Worm (Caenorhabditis elegans): Measurements from ENCODE around the gene msp-53.
A peak's percentile ranks its signal among the peaks of the same experiment; 100 is the strongest.

msp-53 gene

DNA sequence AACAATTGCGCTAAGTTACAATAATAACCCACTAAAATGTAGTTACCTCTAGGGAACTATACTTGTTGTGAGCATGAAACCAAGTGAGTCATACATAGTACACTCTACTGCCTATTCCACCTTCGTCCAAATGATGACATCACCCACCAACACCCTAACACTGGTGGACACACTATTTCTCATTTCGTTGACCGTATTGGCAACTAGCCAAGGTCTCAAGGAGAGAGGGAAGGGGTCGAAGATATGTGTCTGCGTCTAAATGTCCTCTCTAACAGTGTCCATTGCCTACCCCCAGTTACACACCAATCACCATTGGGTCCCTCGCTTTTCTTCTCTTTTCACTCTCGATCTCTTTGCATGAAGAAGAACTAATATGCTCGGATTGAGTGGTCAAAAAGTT lies 13.1 kb upstream of the msp-53 start:
- TF ChIP-seq ceh-39 (tag; optimal IDR thresholded peaks at IDR 0.05) (no peak), cnd-1 (tag; optimal IDR thresholded peaks at IDR 0.05) (peak; percentile 37), snpc-4 (tag; optimal IDR thresholded peaks at IDR 0.05) (no peak), nhr-28 (tag; optimal IDR thresholded peaks at IDR 0.05) (no peak), sptf-1 (tag; optimal IDR thresholded peaks at IDR 0.05) (no peak), unc-120 (tag; optimal IDR thresholded peaks at IDR 0.05; ENCODE audit: poor library complexity, severe bottlenecking) (peak; percentile 21), ztf-11 (tag; optimal IDR thresholded peaks at IDR 0.05) (no peak), nhr-12 (tag; optimal IDR thresholded peaks at IDR 0.05) (no peak), tbx-8 (GFP tag; optimal IDR thresholded peaks at IDR 0.05) (no peak), zip-8 (tag; optimal IDR thresholded peaks at IDR 0.05) (peak; percentile 28), unc-39 (tag; optimal IDR thresholded peaks at IDR 0.05) (no peak), hlh-1 (tag; optimal IDR thresholded peaks at IDR 0.05) (peak; percentile 5), sem-2 (GFP tag; optimal IDR thresholded peaks at IDR 0.05) (no peak), nhr-2 (tag; optimal IDR thresholded peaks at IDR 0.05) (peak; percentile 53), bed-3 (GFP tag; optimal IDR thresholded peaks at IDR 0.05) (no peak), ham-2 (GFP tag; optimal IDR thresholded peaks at IDR 0.05) (peak; percentile 59), pha-4 (tag; optimal IDR thresholded peaks at IDR 0.05) (no peak), M03D4.4 (tag; optimal IDR thresholded peaks at IDR 0.05) (peak; percentile 43), ces-1 (GFP tag; optimal IDR thresholded peaks at IDR 0.05) (no peak), nhr-237 (tag; optimal IDR thresholded peaks at IDR 0.05) (no peak), lin-13 (tag; optimal IDR thresholded peaks at IDR 0.05) (no peak), blmp-1 (tag; optimal IDR thresholded peaks at IDR 0.05) (no peak), elt-3 (tag; optimal IDR thresholded peaks at IDR 0.05) (no peak), drap-1 (GFP tag; optimal IDR thresholded peaks at IDR 0.05) (peak; percentile 9), mep-1 (tag; optimal IDR thresholded peaks at IDR 0.05) (peak; percentile 31), elt-1 (tag; optimal IDR thresholded peaks at IDR 0.05; ENCODE audit: borderline replicate concordance, insufficient read depth) (no peak), mls-2 (tag; optimal IDR thresholded peaks at IDR 0.05) (peak; percentile 33), mab-5 (tag; optimal IDR thresholded peaks at IDR 0.05) (no peak), ceh-83 (GFP tag; optimal IDR thresholded peaks at IDR 0.05) (no peak), lin-32 (GFP tag; optimal IDR thresholded peaks at IDR 0.05) (no peak), flh-1 (GFP tag; optimal IDR thresholded peaks at IDR 0.05) (no peak), ceh-43 (GFP tag; optimal IDR thresholded peaks at IDR 0.05) (no peak), unc-62 (GFP tag; optimal IDR thresholded peaks at IDR 0.05) (peak; percentile 4), lsy-2 (tag; optimal IDR thresholded peaks at IDR 0.05) (no peak), nhr-76 (tag; optimal IDR thresholded peaks at IDR 0.05) (no peak)

DNA sequence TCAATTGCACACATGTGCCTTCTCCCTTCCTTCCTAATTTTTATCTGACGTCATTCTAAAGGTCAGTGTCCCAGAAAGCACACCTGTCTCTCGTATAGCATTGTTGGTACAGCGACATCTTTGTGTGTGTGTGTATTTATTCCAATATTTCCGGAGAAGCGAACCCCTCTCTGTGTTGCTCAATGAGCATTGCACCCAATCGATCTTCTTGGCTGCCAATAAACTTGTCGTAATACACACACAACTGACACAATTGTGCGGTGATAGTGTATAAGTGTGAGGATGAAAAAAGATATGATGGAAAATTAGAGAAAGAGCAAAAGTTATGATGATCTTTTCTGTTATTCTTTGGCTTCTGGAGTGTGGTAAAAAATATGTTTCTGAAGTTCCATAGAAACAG lies 11.7 kb upstream of the msp-53 start:
- TF ChIP-seq hlh-1 (tag; optimal IDR thresholded peaks at IDR 0.05) (peak; percentile 74), nhr-2 (tag; optimal IDR thresholded peaks at IDR 0.05) (peak; percentile 48), bed-3 (GFP tag; optimal IDR thresholded peaks at IDR 0.05) (no peak), elt-3 (tag; optimal IDR thresholded peaks at IDR 0.05) (no peak), cnd-1 (tag; optimal IDR thresholded peaks at IDR 0.05) (no peak), ztf-11 (tag; optimal IDR thresholded peaks at IDR 0.05) (no peak), tbx-8 (GFP tag; optimal IDR thresholded peaks at IDR 0.05) (no peak), zip-8 (tag; optimal IDR thresholded peaks at IDR 0.05) (peak; percentile 45), nhr-76 (tag; optimal IDR thresholded peaks at IDR 0.05) (no peak), pha-4 (tag; optimal IDR thresholded peaks at IDR 0.05) (no peak), unc-39 (tag; optimal IDR thresholded peaks at IDR 0.05) (no peak), lin-13 (tag; optimal IDR thresholded peaks at IDR 0.05) (no peak), unc-62 (GFP tag; optimal IDR thresholded peaks at IDR 0.05) (peak; percentile 62), mab-5 (tag; optimal IDR thresholded peaks at IDR 0.05) (no peak), mep-1 (tag; optimal IDR thresholded peaks at IDR 0.05) (no peak), nhr-237 (tag; optimal IDR thresholded peaks at IDR 0.05) (no peak), lin-32 (GFP tag; optimal IDR thresholded peaks at IDR 0.05) (peak; percentile 36), snpc-4 (tag; optimal IDR thresholded peaks at IDR 0.05) (no peak), elt-1 (tag; optimal IDR thresholded peaks at IDR 0.05; ENCODE audit: borderline replicate concordance, insufficient read depth) (no peak), ham-2 (GFP tag; optimal IDR thresholded peaks at IDR 0.05) (no peak), ceh-43 (GFP tag; optimal IDR thresholded peaks at IDR 0.05) (no peak), sem-2 (GFP tag; optimal IDR thresholded peaks at IDR 0.05) (no peak), ceh-39 (tag; optimal IDR thresholded peaks at IDR 0.05) (peak; percentile 26)

- no peak for TF ChIP-seq nhr-12 (tag; optimal IDR thresholded peaks at IDR 0.05)
Observed at ce11 chrIV:5073836-5074235, 9.0 kb upstream of the msp-53 start.

All from whole organism, mixed stage, embryonic.